Fruit fly (Drosophila melanogaster) whole organism, wandering third instar larva: Measurements from ENCODE around the gene Ts.

Source experiments
- Abd-B ChIP-seq: fragments of >200 bp; optimal IDR thresholded peaks from 2 replicates; lab custom pipeline; 2017; ENCODE audit warnings: missing biosample characterization, missing genetic modification characterization
- CG9705 ChIP-seq: fragments of 200-800 bp; sonication (Bioruptor generic); optimal IDR thresholded peaks from 2 replicates; lab custom pipeline; 2018; ENCODE audit warnings: missing biosample characterization, mild to moderate bottlenecking, missing genetic modification characterization
- CrebA ChIP-seq: fragments of 200-800 bp; sonication (Bioruptor generic); optimal IDR thresholded peaks from 2 replicates; lab custom pipeline; 2016; ENCODE audit warnings: missing biosample characterization, mild to moderate bottlenecking, missing genetic modification characterization, borderline replicate concordance
- Dif ChIP-seq: fragments of 200-275, 200-300 bp; sonication (Bioruptor generic); optimal IDR thresholded peaks from 2 replicates; lab custom pipeline; 2018; ENCODE audit warnings: missing biosample characterization, missing genetic modification characterization; ENCODE audit not compliant: partially characterized antibody
- GATAd ChIP-seq: sonication (Bioruptor generic); optimal IDR thresholded peaks from 2 replicates; lab custom pipeline; 2016; ENCODE audit warnings: missing biosample characterization, missing genetic modification characterization
- HLH106 ChIP-seq: fragments of 200-800 bp; optimal IDR thresholded peaks from 3 replicates; lab custom pipeline; 2019; ENCODE audit warnings: missing biosample characterization, mild to moderate bottlenecking, missing genetic modification characterization, moderate library complexity
- Myc ChIP-seq: fragments of >200 bp; optimal IDR thresholded peaks from 2 replicates; lab custom pipeline; 2017
- N ChIP-seq: fragments of >200 bp; optimal IDR thresholded peaks from 2 replicates; lab custom pipeline; 2018; ENCODE audit warnings: missing biosample characterization, missing external identifiers, missing genetic modification characterization
- OdsH ChIP-seq: fragments of 200-800 bp; sonication (Bioruptor generic); optimal IDR thresholded peaks from 2 replicates; lab custom pipeline; 2016; ENCODE audit warnings: missing biosample characterization, mild to moderate bottlenecking, missing genetic modification characterization
- brk ChIP-seq: fragments of 200-800 bp; sonication (Bioruptor generic); optimal IDR thresholded peaks from 2 replicates; lab custom pipeline; 2016; ENCODE audit warnings: missing biosample characterization, mild to moderate bottlenecking, missing genetic modification characterization
- dsf ChIP-seq: sonication (Bioruptor generic); optimal IDR thresholded peaks from 2 replicates; lab custom pipeline; 2016; ENCODE audit warnings: missing biosample characterization, missing genetic modification characterization, borderline replicate concordance
- psq ChIP-seq: fragments of 200-800 bp; sonication (Bioruptor generic); optimal IDR thresholded peaks from 3 replicates; lab custom pipeline; 2017; ENCODE audit warnings: missing biosample characterization, mild to moderate bottlenecking, missing genetic modification characterization, moderate library complexity

- no peak for TF ChIP-seq dsf (GFP tag; lab: Kevin White, UChicago)
- no peak for TF ChIP-seq Myc
- TF ChIP-seq N (GFP tag; lab: Kevin White, UChicago) = no peak
- peak; percentile 16 for TF ChIP-seq HLH106
- no peak for TF ChIP-seq CG9705 (GFP tag; lab: Kevin White, UChicago)
- no peak for TF ChIP-seq GATAd (GFP tag; lab: Kevin White, UChicago)
- no peak for TF ChIP-seq psq (GFP tag; lab: Kevin White, UChicago)
- no peak for TF ChIP-seq Dif (GFP tag; lab: Kevin White, UChicago)
- no peak for TF ChIP-seq brk (GFP tag; lab: Kevin White, UChicago)
- TF ChIP-seq CrebA (GFP tag; lab: Kevin White, UChicago) = no peak
- no peak for TF ChIP-seq Abd-B (GFP tag; lab: Kevin White, UChicago)
- TF ChIP-seq OdsH (GFP tag; lab: Kevin White, UChicago) = peak; percentile 22
Measured at dm6 chr2L:3012780-3013179, 43.3 kb upstream of the Ts start.
